Worm (Caenorhabditis elegans) whole organism, mixed stage, embryonic: ENCODE measurements around the gene srw-32.

Experiments
- blmp-1 ChIP-seq: fragments of 150-350 bp; optimal IDR thresholded peaks from 2 replicates; lab custom pipeline; 2014; ENCODE audit warnings: missing biosample characterization, missing genetic modification characterization
- ces-1 ChIP-seq: fragments of 150-350 bp; optimal IDR thresholded peaks from 2 replicates; lab custom pipeline; 2014; ENCODE audit warnings: missing biosample characterization, missing genetic modification reagents, missing genetic modification characterization
- lin-32 ChIP-seq: fragments of 200-800 bp; sonication (Bioruptor generic); optimal IDR thresholded peaks from 2 replicates; lab custom pipeline; 2018; ENCODE audit warnings: mild to moderate bottlenecking, missing genetic modification characterization, missing compliant biosample characterization
- lsy-2 ChIP-seq: fragments of 150-350 bp; optimal IDR thresholded peaks from 2 replicates; lab custom pipeline; 2014; ENCODE audit warnings: missing biosample characterization, missing genetic modification characterization
- unc-62 ChIP-seq: fragments of 150-350 bp; optimal IDR thresholded peaks from 2 replicates; lab custom pipeline; 2014; ENCODE audit warnings: missing biosample characterization, missing genetic modification reagents, missing genetic modification characterization
- ztf-11 ChIP-seq: fragments of 150-350 bp; optimal IDR thresholded peaks from 2 replicates; lab custom pipeline; 2014; ENCODE audit warnings: missing biosample characterization, missing genetic modification characterization

DNA sequence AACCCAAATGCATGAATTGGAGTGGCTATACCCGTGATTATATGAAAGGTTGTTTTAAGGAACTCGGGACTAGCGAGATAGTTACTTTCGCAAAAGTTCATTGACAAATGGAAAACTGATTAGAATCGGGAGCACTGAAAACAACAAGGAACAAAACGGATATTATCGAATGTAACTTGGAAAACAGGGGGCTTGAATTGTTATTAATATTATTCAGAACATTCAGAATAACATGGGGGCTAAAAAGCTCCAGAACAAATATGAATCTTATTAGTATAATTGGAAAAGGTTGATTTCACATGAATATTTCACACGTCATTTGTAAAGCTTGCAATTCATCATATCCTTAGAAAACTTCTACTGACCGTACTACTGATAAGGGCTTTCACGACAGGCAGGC is 37.0 kb upstream of the srw-32 start, which contains the start of gene srh-235:
- TF ChIP-seq ces-1 (GFP tag; lab: Kevin White, UChicago) (no peak), blmp-1 (tag; lab: Kevin White, UChicago) (no peak), unc-62 (GFP tag; lab: Kevin White, UChicago) (no peak), lsy-2 (no peak), lin-32 (GFP tag; lab: Kevin White, UChicago) (no peak), ztf-11 (tag; lab: Kevin White, UChicago) (no peak)
